Worm (Caenorhabditis elegans): ENCODE data around the gene kbp-4.
"Not testable (repeated sequence)": the region's sequence is repeated elsewhere in the genome, so short reads cannot be mapped to it uniquely, and the experiment has no call there.

kbp-4 gene

ce11 chrIII:1080536-1080935 lies at the start of gene kbp-4, which contains the start of gene rab-18:
kbp-4 (plus strand) TSS chrIII:1080901.
rab-18 (minus strand) TSS chrIII:1080775.
- no peak for TF ChIP-seq unc-62 (GFP tag; optimal IDR thresholded peaks at IDR 0.05)

- no peak for TF ChIP-seq unc-62 (GFP tag; optimal IDR thresholded peaks at IDR 0.05)
Measured at ce11 chrIII:1030965-1031364, 49.7 kb upstream of the kbp-4 start, which contains the start of the genes clc-26 and E_BE45912.2. clc-26 (minus strand) TSS chrIII:1031065. E_BE45912.2 (minus strand) TSS chrIII:1031103.

- no peak for TF ChIP-seq unc-62 (GFP tag; optimal IDR thresholded peaks at IDR 0.05)
Measured at ce11 chrIII:1034853-1035252, 45.8 kb upstream of the kbp-4 start.

ce11 chrIII:1037173-1037572 lies 43.5 kb upstream of the kbp-4 start, which contains the start of the genes chin-1 and BE0003N10.1:
chin-1 (minus strand) TSS chrIII:1037212.
BE0003N10.1 (plus strand) TSS chrIII:1037492.
- no peak for TF ChIP-seq unc-62 (GFP tag; optimal IDR thresholded peaks at IDR 0.05)

ce11 chrIII:1040059-1040458 lies 40.6 kb upstream of the kbp-4 start:
- TF ChIP-seq unc-62 (GFP tag; optimal IDR thresholded peaks at IDR 0.05): no peak

ce11 chrIII:1043790-1044189 lies 36.9 kb upstream of the kbp-4 start:
- no peak for TF ChIP-seq unc-62 (GFP tag; optimal IDR thresholded peaks at IDR 0.05)

ce11 chrIII:1051877-1052276 lies 28.8 kb upstream of the kbp-4 start:
- no peak for TF ChIP-seq unc-62 (GFP tag; optimal IDR thresholded peaks at IDR 0.05)

ce11 chrIII:1052291-1052690 lies 28.4 kb upstream of the kbp-4 start:
- no peak for TF ChIP-seq unc-62 (GFP tag; optimal IDR thresholded peaks at IDR 0.05)

- no peak for TF ChIP-seq unc-62 (GFP tag; optimal IDR thresholded peaks at IDR 0.05)
Measured at ce11 chrIII:1053067-1053466, 27.6 kb upstream of the kbp-4 start, which contains the start of gene fbxo-11.2. fbxo-11.2 (minus strand) TSS chrIII:1053242.

- no peak for TF ChIP-seq unc-62 (GFP tag; optimal IDR thresholded peaks at IDR 0.05)
Measured at ce11 chrIII:1054096-1054495, 26.6 kb upstream of the kbp-4 start.

- TF ChIP-seq unc-62 (GFP tag; optimal IDR thresholded peaks at IDR 0.05): no peak
Measured at ce11 chrIII:1058074-1058473, 22.6 kb upstream of the kbp-4 start.

- TF ChIP-seq unc-62 (GFP tag; optimal IDR thresholded peaks at IDR 0.05): no peak
Measured at ce11 chrIII:1058881-1059280, 21.8 kb upstream of the kbp-4 start.

- TF ChIP-seq unc-62 (GFP tag; optimal IDR thresholded peaks at IDR 0.05): no peak
Measured at ce11 chrIII:1059961-1060360, 20.7 kb upstream of the kbp-4 start, which contains the start of gene BE0003N10.6. BE0003N10.6 (minus strand) TSS chrIII:1060061.

ce11 chrIII:1074152-1074551 lies 6.5 kb upstream of the kbp-4 start:
- no peak for TF ChIP-seq unc-62 (GFP tag; optimal IDR thresholded peaks at IDR 0.05)

ce11 chrIII:1076383-1076782 lies 4.3 kb upstream of the kbp-4 start, which contains the start of gene uaf-1:
uaf-1 (minus strand) TSS chrIII:1076555.
- not testable (repeated sequence) for TF ChIP-seq unc-62 (GFP tag; optimal IDR thresholded peaks at IDR 0.05)

ce11 chrIII:1081101-1081500 lies 400 bp downstream of the kbp-4 start, which contains the start of gene par-2:
par-2 (plus strand) TSS chrIII:1081401.
- TF ChIP-seq unc-62 (GFP tag; optimal IDR thresholded peaks at IDR 0.05): no peak

- TF ChIP-seq unc-62 (GFP tag; optimal IDR thresholded peaks at IDR 0.05): no peak
Measured at ce11 chrIII:1084971-1085370, 4.3 kb downstream of the kbp-4 start.

- no peak for TF ChIP-seq unc-62 (GFP tag; optimal IDR thresholded peaks at IDR 0.05)
Measured at ce11 chrIII:1094391-1094790, 13.7 kb downstream of the kbp-4 start.

All from whole organism, dauer.